Worm (Caenorhabditis elegans) whole organism, late embryonic: Measurements from ENCODE around the gene cpg-19.

Source experiments
- C08G9.2 ChIP-seq: sonication (generic microtip); optimal IDR thresholded peaks from 2 replicates; lab custom pipeline; 2016; ENCODE audit warnings: mild to moderate bottlenecking, missing genetic modification characterization, moderate library complexity, missing compliant biosample characterization
- C38D4.7 ChIP-seq: fragments of 200-800 bp; sonication (Bioruptor generic); optimal IDR thresholded peaks from 2 replicates; lab custom pipeline; 2018; ENCODE audit warnings: mild to moderate bottlenecking, missing genetic modification characterization, moderate library complexity, missing compliant biosample characterization
- F13H6.1 ChIP-seq: sonication (generic microtip); optimal IDR thresholded peaks from 2 replicates; lab custom pipeline; 2016; ENCODE audit warnings: missing genetic modification characterization, missing compliant biosample characterization
- K09A11.1 ChIP-seq: sonication (generic microtip); optimal IDR thresholded peaks from 2 replicates; lab custom pipeline; 2017; ENCODE audit warnings: antibody characterized with exemption, mild to moderate bottlenecking, missing genetic modification characterization, missing compliant biosample characterization; ENCODE audit not compliant: insufficient read depth
- T23F11.4 ChIP-seq: fragments of 200-800 bp; sonication (Bioruptor generic); optimal IDR thresholded peaks from 2 replicates; lab custom pipeline; 2018; ENCODE audit warnings: mild to moderate bottlenecking, missing genetic modification characterization, missing compliant biosample characterization
- ahr-1 ChIP-seq: sonication (generic microtip); optimal IDR thresholded peaks from 2 replicates; lab custom pipeline; 2016; ENCODE audit warnings: missing genetic modification characterization, missing compliant biosample characterization
- ama-1 ChIP-seq: fragments of 150-350 bp; optimal IDR thresholded peaks from 2 replicates; lab custom pipeline; 2014
- ceh-18 ChIP-seq: sonication (generic microtip); optimal IDR thresholded peaks from 2 replicates; lab custom pipeline; 2016; ENCODE audit warnings: missing genetic modification characterization, missing compliant biosample characterization
- ceh-19 ChIP-seq: fragments of 200-800 bp; sonication (Bioruptor generic); optimal IDR thresholded peaks from 2 replicates; lab custom pipeline; 2018; ENCODE audit warnings: mild to moderate bottlenecking, missing genetic modification characterization, missing compliant biosample characterization
- ceh-2 ChIP-seq: sonication (generic microtip); optimal IDR thresholded peaks from 2 replicates; lab custom pipeline; 2016; ENCODE audit warnings: missing genotype, missing genetic modification characterization, missing compliant biosample characterization
- ceh-34 ChIP-seq: sonication (generic microtip); optimal IDR thresholded peaks from 2 replicates; lab custom pipeline; 2016; ENCODE audit warnings: mild to moderate bottlenecking, missing genetic modification characterization, missing compliant biosample characterization
- ceh-48 ChIP-seq: sonication (generic microtip); optimal IDR thresholded peaks from 2 replicates; lab custom pipeline; 2016; ENCODE audit warnings: missing genetic modification characterization, inconsistent platforms, missing compliant biosample characterization
- ceh-9 ChIP-seq: sonication (generic microtip); optimal IDR thresholded peaks from 2 replicates; lab custom pipeline; 2016; ENCODE audit warnings: mild to moderate bottlenecking, missing genetic modification characterization, inconsistent platforms, missing compliant biosample characterization
- dve-1 ChIP-seq: sonication (generic microtip); optimal IDR thresholded peaks from 2 replicates; lab custom pipeline; 2017; ENCODE audit warnings: antibody characterized with exemption, mild to moderate bottlenecking, missing genetic modification characterization, missing compliant biosample characterization
- elt-2 ChIP-seq: sonication (generic microtip); optimal IDR thresholded peaks from 2 replicates; lab custom pipeline; 2016; ENCODE audit warnings: missing genetic modification reagents, missing genetic modification characterization, missing compliant biosample characterization
- fax-1 ChIP-seq: sonication (generic microtip); optimal IDR thresholded peaks from 2 replicates; lab custom pipeline; 2016; ENCODE audit warnings: missing genotype, missing genetic modification characterization, missing compliant biosample characterization
- gmeb-2 ChIP-seq: sonication (generic microtip); optimal IDR thresholded peaks from 2 replicates; lab custom pipeline; 2016; ENCODE audit warnings: missing genetic modification characterization, inconsistent platforms, missing compliant biosample characterization
- hlh-13 ChIP-seq: fragments of 200-800 bp; sonication (Bioruptor generic); optimal IDR thresholded peaks from 2 replicates; lab custom pipeline; 2018; ENCODE audit warnings: mild to moderate bottlenecking, missing genetic modification characterization, missing compliant biosample characterization
- hlh-30 ChIP-seq: sonication (generic microtip); optimal IDR thresholded peaks from 2 replicates; lab custom pipeline; 2017; ENCODE audit warnings: antibody characterized with exemption, missing genetic modification characterization, missing compliant biosample characterization; ENCODE audit not compliant: insufficient read depth
- lim-6 ChIP-seq: sonication (generic microtip); optimal IDR thresholded peaks from 2 replicates; lab custom pipeline; 2016; ENCODE audit warnings: missing genetic modification characterization, missing compliant biosample characterization
- lin-11 ChIP-seq: fragments of 200-800 bp; sonication (Bioruptor generic); optimal IDR thresholded peaks from 2 replicates; lab custom pipeline; 2018; ENCODE audit warnings: mild to moderate bottlenecking, missing genetic modification characterization, missing compliant biosample characterization
- nfya-1 ChIP-seq: sonication (generic microtip); optimal IDR thresholded peaks from 2 replicates; lab custom pipeline; 2017; ENCODE audit warnings: missing genetic modification characterization, mild to moderate bottlenecking, missing compliant biosample characterization, antibody characterized with exemption, moderate library complexity
- nhr-11 ChIP-seq: fragments of 150-350 bp; optimal IDR thresholded peaks from 2 replicates; lab custom pipeline; 2014; ENCODE audit warnings: missing biosample characterization, missing genetic modification characterization
- nhr-232 ChIP-seq: sonication (generic microtip); optimal IDR thresholded peaks from 2 replicates; lab custom pipeline; 2016; ENCODE audit warnings: missing genetic modification characterization, missing compliant biosample characterization
- odd-2 ChIP-seq: sonication (generic microtip); optimal IDR thresholded peaks from 2 replicates; lab custom pipeline; 2017; ENCODE audit warnings: antibody characterized with exemption, mild to moderate bottlenecking, missing genetic modification characterization, missing compliant biosample characterization
- pax-1 ChIP-seq: fragments of 150-350 bp; optimal IDR thresholded peaks from 2 replicates; lab custom pipeline; 2014; ENCODE audit warnings: missing biosample characterization, missing genetic modification characterization
- pros-1 ChIP-seq: fragments of 150-350 bp; optimal IDR thresholded peaks from 2 replicates; lab custom pipeline; 2014; ENCODE audit warnings: missing biosample characterization, missing genetic modification reagents, missing genetic modification characterization
- rnt-1 ChIP-seq: sonication (generic microtip); optimal IDR thresholded peaks from 2 replicates; lab custom pipeline; 2016; ENCODE audit warnings: missing genetic modification characterization, missing compliant biosample characterization
- tbx-2 ChIP-seq: sonication (generic microtip); optimal IDR thresholded peaks from 2 replicates; lab custom pipeline; 2016; ENCODE audit warnings: missing genetic modification characterization, missing compliant biosample characterization
- ttx-3 ChIP-seq: sonication (generic microtip); optimal IDR thresholded peaks from 2 replicates; lab custom pipeline; 2016; ENCODE audit warnings: missing genetic modification reagents, missing genetic modification characterization, missing compliant biosample characterization
- unc-42 ChIP-seq: sonication (generic microtip); optimal IDR thresholded peaks from 2 replicates; lab custom pipeline; 2016; ENCODE audit warnings: missing genotype, missing genetic modification characterization, missing compliant biosample characterization
- unc-55 ChIP-seq: sonication (generic microtip); optimal IDR thresholded peaks from 2 replicates; lab custom pipeline; 2017; ENCODE audit warnings: missing biosample characterization, missing genetic modification reagents, missing genetic modification characterization
- ztf-16 ChIP-seq: sonication (generic microtip); optimal IDR thresholded peaks from 2 replicates; lab custom pipeline; 2017; ENCODE audit warnings: missing genetic modification characterization, missing compliant biosample characterization

Gene cpg-19

ce11 chrX:16590803-16591202 is 30.8 kb upstream of the cpg-19 start (continued):
- TF ChIP-seq F13H6.1 (tag; lab: Kevin White, UChicago) (no peak), lin-11 (tag; lab: Kevin White, UChicago) (peak; percentile 38), ceh-34 (tag; lab: Kevin White, UChicago) (peak; percentile 22), ceh-48 (tag; lab: Kevin White, UChicago) (peak; percentile 28), rnt-1 (tag; lab: Kevin White, UChicago) (peak; percentile 32), elt-2 (tag; lab: Kevin White, UChicago) (peak; percentile 73), hlh-13 (GFP tag; lab: Kevin White, UChicago) (peak; percentile 38), ahr-1 (tag; lab: Kevin White, UChicago) (peak; percentile 23), fax-1 (tag; lab: Kevin White, UChicago) (peak; percentile 59), T23F11.4 (GFP tag; lab: Kevin White, UChicago) (peak; percentile 38), ceh-18 (peak; percentile 18), unc-55 (GFP tag; lab: Kevin White, UChicago) (no peak), pros-1 (tag; lab: Kevin White, UChicago) (peak; percentile 22), ceh-9 (tag; lab: Kevin White, UChicago) (no peak), ttx-3 (tag; lab: Kevin White, UChicago) (peak; percentile 12), ceh-2 (tag; lab: Kevin White, UChicago) (peak; percentile 41), C08G9.2 (tag; lab: Kevin White, UChicago) (peak; percentile 31)

ce11 chrX:16591533-16591932 is 30.1 kb upstream of the cpg-19 start:
- TF ChIP-seq ceh-34 (tag; lab: Kevin White, UChicago), result peak; percentile 94
- TF ChIP-seq ceh-19 (GFP tag; lab: Kevin White, UChicago), result peak; percentile 28
- peak; percentile 18 for TF ChIP-seq pros-1 (tag; lab: Kevin White, UChicago)
- TF ChIP-seq hlh-30 (tag; lab: Kevin White, UChicago), result no peak
- TF ChIP-seq ttx-3 (tag; lab: Kevin White, UChicago), result no peak
- TF ChIP-seq, all 69 proteins: peak for 3

DNA sequence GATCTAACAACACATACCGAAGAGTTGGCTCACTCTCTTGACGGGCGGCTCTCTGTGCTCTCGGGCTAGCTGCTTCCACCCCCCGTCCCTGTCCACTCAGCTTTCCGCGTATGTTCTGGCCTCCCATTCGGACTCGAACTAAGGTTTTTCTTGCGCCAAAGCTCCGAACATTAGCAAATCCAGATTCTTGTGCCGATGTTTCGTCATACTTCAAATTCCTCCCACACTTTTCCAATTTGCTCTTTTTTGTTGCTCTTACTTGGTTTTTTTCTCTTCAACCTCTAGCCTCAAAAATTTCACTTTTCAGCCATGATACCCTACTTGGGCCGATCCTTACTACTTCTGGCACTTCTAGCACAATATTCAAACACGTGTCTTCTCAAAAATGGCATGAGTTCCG is 26.7 kb upstream of the cpg-19 start, which contains the start of gene cdh-9:
TSS of gene cdh-9 (plus strand) at position 301 of the 400 bp plus-strand sequence.
- TF ChIP-seq nhr-11 (tag; lab: Kevin White, UChicago) (no peak), tbx-2 (tag; lab: Kevin White, UChicago) (peak; percentile 2), gmeb-2 (tag; lab: Kevin White, UChicago) (no peak)

DNA sequence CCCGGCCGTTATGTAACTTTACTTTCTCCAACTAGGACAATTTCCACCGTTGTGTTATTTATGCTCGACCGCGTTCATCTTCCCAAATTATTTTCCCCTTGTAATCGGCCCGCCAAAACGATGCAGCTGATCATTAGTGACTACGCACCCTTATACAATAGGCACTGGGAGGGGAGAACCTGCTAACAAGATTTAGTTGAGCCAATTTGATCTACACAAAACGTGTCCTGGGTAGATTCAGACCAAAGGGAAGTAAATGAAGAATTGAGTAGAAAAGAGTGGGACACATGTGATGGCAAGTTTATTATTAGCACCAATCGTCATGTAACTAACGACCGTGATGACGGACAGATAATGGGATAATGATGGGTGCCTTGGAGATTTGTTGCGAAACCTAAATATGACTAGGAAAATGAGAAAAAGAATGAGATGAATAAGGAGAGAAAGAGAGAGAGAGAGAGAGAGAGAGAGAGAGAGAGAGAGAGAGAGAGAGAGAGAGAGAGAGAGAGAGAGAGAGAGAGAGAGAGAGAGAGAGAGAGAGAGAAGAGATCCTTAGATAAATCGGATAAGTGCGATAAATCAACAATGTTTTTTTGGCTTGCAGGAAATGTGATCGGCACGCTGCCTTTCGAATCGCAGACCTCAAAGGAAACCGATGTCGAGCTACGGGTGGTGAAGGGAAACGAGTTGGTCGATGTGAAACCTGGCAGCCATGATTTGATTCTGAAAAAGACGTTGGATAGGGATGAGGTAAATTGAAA is 25.9 kb upstream of the cpg-19 start:
- TF ChIP-seq odd-2, result no peak
- no peak for TF ChIP-seq ztf-16
- no peak for TF ChIP-seq K09A11.1
- TF ChIP-seq ceh-34 (tag; lab: Kevin White, UChicago), result no peak
- TF ChIP-seq lim-6 (tag; lab: Kevin White, UChicago), result no peak
- TF ChIP-seq unc-42 (tag; lab: Kevin White, UChicago), result peak; percentile 88
- no peak for TF ChIP-seq ttx-3 (tag; lab: Kevin White, UChicago)
- no peak for TF ChIP-seq nhr-232
- peak; percentile 5 for TF ChIP-seq nfya-1 (tag; lab: Kevin White, UChicago)
- no peak for TF ChIP-seq hlh-13 (GFP tag; lab: Kevin White, UChicago)
- no peak for TF ChIP-seq pax-1 (tag; lab: Kevin White, UChicago)
- peak; percentile 10 for TF ChIP-seq C38D4.7

- no peak for TF ChIP-seq dve-1 (tag; lab: Kevin White, UChicago)
- TF ChIP-seq ceh-34 (tag; lab: Kevin White, UChicago), result peak; percentile 6
- no peak for TF ChIP-seq ama-1 (lab: Kevin White, UChicago)
These were observed 24.6 kb upstream of the cpg-19 start for ce11 chrX:16596972-16597371.
